Worm (Caenorhabditis elegans) whole organism, young adult: ENCODE data around the gene grp-1.

Experiments used
- B0336.3 ChIP-seq: fragments of 200-800 bp; sonication (Bioruptor generic); IDR thresholded peaks from 2 replicates; pipeline ENCODE4 v1.3.6; 2022; ENCODE audit warnings: missing genetic modification characterization, missing compliant biosample characterization
- C06A6.2 ChIP-seq: fragments of 200-800 bp; sonication (Bioruptor generic); conservative IDR thresholded peaks from 2 replicates; pipeline ENCODE4 v1.3.6; 2022; ENCODE audit warnings: missing genetic modification characterization, missing compliant biosample characterization
- C17E4.6 ChIP-seq: fragments of 200-800 bp; sonication (Bioruptor generic); IDR thresholded peaks from 2 replicates; pipeline ENCODE4 v1.3.6; 2022; ENCODE audit warnings: missing genetic modification reagents, missing genetic modification characterization, missing compliant biosample characterization
- F22D6.2 ChIP-seq: sonication (generic microtip); optimal IDR thresholded peaks from 2 replicates; lab custom pipeline; 2016; ENCODE audit warnings: mild to moderate bottlenecking, missing genetic modification characterization, missing compliant biosample characterization
- T26A5.8 ChIP-seq: sonication (generic microtip); optimal IDR thresholded peaks from 2 replicates; lab custom pipeline; 2016; ENCODE audit warnings: missing genetic modification characterization, missing compliant biosample characterization
- ama-1 ChIP-seq, 3 experiments: fragments of 150-350 bp in 1 of 3; sonication (generic microtip) in 2 of 3; optimal IDR thresholded peaks; 2 replicates each; lab custom pipeline; 2014 to 2018; ENCODE audit warnings: missing biosample characterization in 2 of 3, missing genetic modification characterization in 2 of 3, missing genetic modification reagents in 2 of 3
- aptf-3 ChIP-seq: fragments of 200-800 bp; sonication (Bioruptor generic); IDR thresholded peaks from 2 replicates; pipeline ENCODE4 v1.3.6; 2022; ENCODE audit warnings: missing genetic modification characterization, missing compliant biosample characterization
- bed-2 ChIP-seq: fragments of 200-800 bp; sonication (Bioruptor generic); IDR thresholded peaks from 2 replicates; pipeline ENCODE4 v1.3.6; 2022; ENCODE audit warnings: missing genetic modification reagents, missing genetic modification characterization, missing compliant biosample characterization
- cebp-1 ChIP-seq, 2 experiments: fragments of 200-800 bp in 1 of 2; sonication (Bioruptor generic) in 1 of 2; sonication (generic microtip) in 1 of 2; IDR thresholded peaks in 1 of 2; optimal IDR thresholded peaks in 1 of 2; 2 replicates each; pipeline versions ENCODE4 v1.3.6 to Lab custom; 2017 to 2022; ENCODE audit warnings: missing compliant biosample characterization in 2 of 2, missing genetic modification characterization in 2 of 2, mild to moderate bottlenecking in 1 of 2, missing genetic modification reagents in 1 of 2, moderate library complexity in 1 of 2
- cebp-2 ChIP-seq: fragments of 200-800 bp; sonication (Bioruptor generic); IDR thresholded peaks from 2 replicates; pipeline ENCODE4 v1.3.6; 2022; ENCODE audit warnings: missing genetic modification characterization, missing compliant biosample characterization
- ceh-100 ChIP-seq: fragments of 200-800 bp; sonication (Bioruptor generic); IDR thresholded peaks from 2 replicates; pipeline ENCODE4 v1.3.6; 2022; ENCODE audit warnings: missing genetic modification reagents, missing genetic modification characterization, missing compliant biosample characterization
- chd-7 ChIP-seq: sonication (generic microtip); optimal IDR thresholded peaks from 2 replicates; lab custom pipeline; 2016; ENCODE audit warnings: mild to moderate bottlenecking, missing genetic modification characterization, moderate library complexity, missing compliant biosample characterization
- ets-4 ChIP-seq: fragments of 200-800 bp; sonication (Bioruptor generic); optimal IDR thresholded peaks from 2 replicates; lab custom pipeline; 2018; ENCODE audit warnings: mild to moderate bottlenecking, missing genetic modification characterization, missing compliant biosample characterization
- fkh-3 ChIP-seq: sonication (generic microtip); optimal IDR thresholded peaks from 2 replicates; lab custom pipeline; 2016; ENCODE audit warnings: mild to moderate bottlenecking, missing genetic modification characterization, missing compliant biosample characterization
- hlh-26 ChIP-seq: fragments of 200-800 bp; sonication (Bioruptor generic); conservative IDR thresholded peaks from 2 replicates; pipeline ENCODE4 v1.3.6; 2022; ENCODE audit warnings: missing genetic modification reagents, missing genetic modification characterization, missing compliant biosample characterization
- hmg-20 ChIP-seq: fragments of 200-800 bp; sonication (Bioruptor generic); IDR thresholded peaks from 2 replicates; pipeline ENCODE4 v1.3.6; 2022; ENCODE audit warnings: missing genetic modification reagents, missing genetic modification characterization, missing compliant biosample characterization
- hsf-1 ChIP-seq: fragments of 200-800 bp; sonication (Bioruptor generic); IDR thresholded peaks from 2 replicates; pipeline ENCODE4 v1.3.6; 2022; ENCODE audit warnings: missing genetic modification reagents, missing genetic modification characterization, missing compliant biosample characterization
- let-607 ChIP-seq, 2 experiments: fragments of 200-800 bp in 1 of 2; sonication (Bioruptor generic) in 1 of 2; sonication (generic microtip) in 1 of 2; optimal IDR thresholded peaks; 2 replicates each; lab custom pipeline; 2016 to 2018; ENCODE audit warnings: mild to moderate bottlenecking in 2 of 2, missing compliant biosample characterization in 2 of 2, missing genetic modification characterization in 2 of 2, moderate library complexity in 2 of 2, missing genotype in 1 of 2
- lin-26 ChIP-seq: fragments of 200-800 bp; sonication (Bioruptor generic); IDR thresholded peaks from 2 replicates; pipeline ENCODE4 v1.3.6; 2022; ENCODE audit warnings: missing genetic modification reagents, missing genetic modification characterization, missing compliant biosample characterization
- lin-40 ChIP-seq: sonication (generic microtip); optimal IDR thresholded peaks from 2 replicates; lab custom pipeline; 2016; ENCODE audit warnings: missing genetic modification characterization, mild to moderate bottlenecking, missing compliant biosample characterization, missing genotype, missing genetic modification reagents
- lin-54 ChIP-seq: fragments of 200-800 bp; sonication (Bioruptor generic); optimal IDR thresholded peaks from 2 replicates; lab custom pipeline; 2018; ENCODE audit warnings: mild to moderate bottlenecking, missing genetic modification characterization, missing compliant biosample characterization
- lsy-27 ChIP-seq: sonication (generic microtip); optimal IDR thresholded peaks from 2 replicates; lab custom pipeline; 2017; ENCODE audit warnings: missing genetic modification characterization, mild to moderate bottlenecking, missing compliant biosample characterization, antibody characterized with exemption, missing genotype, borderline replicate concordance; ENCODE audit not compliant: insufficient read depth
- madf-10 ChIP-seq: sonication (generic microtip); optimal IDR thresholded peaks from 2 replicates; lab custom pipeline; 2016; ENCODE audit warnings: mild to moderate bottlenecking, missing genetic modification characterization, missing compliant biosample characterization
- madf-3 ChIP-seq: fragments of 200-800 bp; sonication (Bioruptor generic); IDR thresholded peaks from 2 replicates; pipeline ENCODE4 v1.3.6; 2022; ENCODE audit warnings: missing genetic modification reagents, missing genetic modification characterization, missing compliant biosample characterization
- mcd-1 ChIP-seq: fragments of 200-800 bp; sonication (Bioruptor generic); IDR thresholded peaks from 2 replicates; pipeline ENCODE4 v1.3.6; 2022; ENCODE audit warnings: missing genetic modification reagents, missing genetic modification characterization, missing compliant biosample characterization
- mes-4 ChIP-seq: sonication (generic microtip); optimal IDR thresholded peaks from 2 replicates; lab custom pipeline; 2016; ENCODE audit warnings: missing genotype, missing genetic modification characterization, missing compliant biosample characterization
- nfya-1 ChIP-seq: sonication (generic microtip); optimal IDR thresholded peaks from 2 replicates; lab custom pipeline; 2017; ENCODE audit warnings: antibody characterized with exemption, missing compliant biosample characterization, missing genetic modification characterization, borderline replicate concordance; ENCODE audit not compliant: insufficient read depth
- nfya-2 ChIP-seq: fragments of 200-800 bp; sonication (Bioruptor generic); IDR thresholded peaks from 2 replicates; pipeline ENCODE4 v1.3.6; 2022; ENCODE audit warnings: missing genetic modification reagents, missing genetic modification characterization, missing compliant biosample characterization
- nfyb-1 ChIP-seq: fragments of 200-800 bp; sonication (Bioruptor generic); IDR thresholded peaks from 2 replicates; pipeline ENCODE4 v1.3.6; 2022; ENCODE audit warnings: missing genetic modification reagents, missing genetic modification characterization, missing compliant biosample characterization
- nhr-120 ChIP-seq: fragments of 200-800 bp; sonication (Bioruptor generic); IDR thresholded peaks from 2 replicates; pipeline ENCODE4 v1.3.6; 2022; ENCODE audit warnings: missing genetic modification characterization, missing compliant biosample characterization
- nhr-179 ChIP-seq: sonication (generic microtip); optimal IDR thresholded peaks from 2 replicates; lab custom pipeline; 2016; ENCODE audit warnings: mild to moderate bottlenecking, missing genetic modification characterization, missing compliant biosample characterization
- nhr-80 ChIP-seq: sonication (generic microtip); optimal IDR thresholded peaks from 2 replicates; lab custom pipeline; 2016; ENCODE audit warnings: missing genetic modification characterization, missing compliant biosample characterization
- nhr-90 ChIP-seq: sonication (generic microtip); optimal IDR thresholded peaks from 2 replicates; lab custom pipeline; 2016; ENCODE audit warnings: missing genotype, mild to moderate bottlenecking, missing genetic modification characterization, missing compliant biosample characterization
- rpc-1 ChIP-seq, 2 experiments: fragments of 150-350 bp in 1 of 2; sonication (generic microtip) in 1 of 2; optimal IDR thresholded peaks; 2 replicates each; lab custom pipeline; 2014 to 2018; ENCODE audit warnings: missing biosample characterization in 1 of 2, missing genetic modification characterization in 1 of 2, missing genetic modification reagents in 1 of 2, missing genotype in 1 of 2
- somi-1 ChIP-seq: fragments of 200-800 bp; sonication (Bioruptor generic); optimal IDR thresholded peaks from 2 replicates; lab custom pipeline; 2018; ENCODE audit warnings: mild to moderate bottlenecking, missing genetic modification characterization, missing compliant biosample characterization
- tlf-1 ChIP-seq: fragments of 200-800 bp; sonication (Bioruptor generic); optimal IDR thresholded peaks from 2 replicates; lab custom pipeline; 2018; ENCODE audit warnings: mild to moderate bottlenecking, missing genetic modification characterization, missing compliant biosample characterization
- unc-130 ChIP-seq: sonication (generic microtip); optimal IDR thresholded peaks from 2 replicates; lab custom pipeline; 2016; ENCODE audit warnings: missing genetic modification reagents, missing genetic modification characterization, missing compliant biosample characterization
- xnd-1 ChIP-seq: sonication (generic microtip); optimal IDR thresholded peaks from 2 replicates; lab custom pipeline; 2016; ENCODE audit warnings: missing genotype, missing genetic modification reagents, missing genetic modification characterization, missing compliant biosample characterization
- ztf-25 ChIP-seq: fragments of 200-800 bp; sonication (Bioruptor generic); IDR thresholded peaks from 2 replicates; pipeline ENCODE4 v1.3.6; 2022; ENCODE audit warnings: missing genetic modification reagents, missing genetic modification characterization, missing compliant biosample characterization
- ztf-26 ChIP-seq: sonication (generic microtip); optimal IDR thresholded peaks from 2 replicates; lab custom pipeline; 2017; ENCODE audit warnings: missing genetic modification characterization, missing compliant biosample characterization
- ztf-6 ChIP-seq: fragments of 200-800 bp; sonication (Bioruptor generic); IDR thresholded peaks from 2 replicates; pipeline ENCODE4 v1.3.6; 2022; ENCODE audit warnings: missing genetic modification reagents, missing genetic modification characterization, missing compliant biosample characterization

The grp-1 gene

DNA sequence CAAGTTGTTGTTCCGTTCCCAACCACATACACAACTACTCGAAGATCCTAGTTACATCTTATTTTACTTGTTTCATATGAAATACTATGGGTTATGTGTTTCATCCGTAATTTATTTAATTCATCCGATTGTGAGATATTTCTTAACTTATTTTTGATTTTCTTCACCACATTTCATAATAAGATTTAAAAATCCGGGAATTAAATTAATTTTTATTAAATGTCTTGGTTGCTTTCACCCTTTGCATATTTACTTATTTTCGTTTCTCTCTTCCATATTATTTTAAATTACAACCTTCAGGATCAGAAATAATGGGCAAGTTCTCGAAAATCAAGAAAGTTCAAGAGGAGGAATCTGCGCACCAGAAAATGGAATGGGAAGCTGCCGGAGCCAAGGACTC lies 39.8 kb upstream of the grp-1 start, which contains the start of gene K12H4.3 (continued):
- TF ChIP-seq F22D6.2 (tag; lab: Kevin White, UChicago): no peak
- TF ChIP-seq lsy-27 (tag; lab: Kevin White, UChicago): no peak
- TF ChIP-seq mes-4 (tag; lab: Kevin White, UChicago): no peak
- no peak for TF ChIP-seq fkh-3 (tag; lab: Kevin White, UChicago)
- TF ChIP-seq cebp-1 (GFP tag; IDR thresholded peaks at IDR 0.05; lab: Robert Waterston, UW): no peak
- TF ChIP-seq cebp-1 (tag; optimal IDR thresholded peaks at IDR 0.05; lab: Kevin White, UChicago): no peak
- no peak for TF ChIP-seq ama-1 (optimal IDR thresholded peaks at IDR 0.05; lab: Kevin White, UChicago)
- TF ChIP-seq ama-1 (GFP tag; optimal IDR thresholded peaks at IDR 0.05; lab: Kevin White, UChicago): no peak
- TF ChIP-seq B0336.3 (GFP tag; lab: Robert Waterston, UW): no peak

DNA sequence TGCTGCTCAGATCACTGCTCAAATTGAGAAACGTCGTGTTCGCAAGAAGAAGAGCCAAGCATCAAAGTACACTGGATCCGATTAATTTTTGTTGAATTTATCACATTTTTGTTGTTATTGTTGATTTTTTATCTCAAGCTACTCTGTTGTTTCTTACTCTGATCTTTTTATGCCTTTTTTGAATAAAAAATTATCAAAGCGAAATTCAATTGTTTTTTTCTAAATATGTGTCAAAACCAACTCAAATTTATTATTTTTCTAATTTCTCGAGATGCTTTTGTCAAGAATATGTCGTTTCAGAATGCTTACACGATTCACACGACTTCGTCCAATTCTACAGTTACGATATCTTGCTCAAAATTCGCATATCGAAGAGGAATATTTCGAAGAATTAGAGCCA lies 38.1 kb upstream of the grp-1 start, which contains the start of gene K12H4.2:
Gene K12H4.2, plus strand, starts transcription at position 301 of the 400 bp plus-strand sequence.
- no peak for TF ChIP-seq nhr-179 (tag; lab: Kevin White, UChicago)
- no peak for TF ChIP-seq hsf-1 (GFP tag; lab: Robert Waterston, UW)
- TF ChIP-seq bed-2: no peak
- no peak for TF ChIP-seq ztf-25 (GFP tag; lab: Robert Waterston, UW)
- no peak for TF ChIP-seq lin-54 (GFP tag; lab: Kevin White, UChicago)
- TF ChIP-seq cebp-2: no peak
- TF ChIP-seq C06A6.2 (GFP tag; lab: Robert Waterston, UW): no peak
- TF ChIP-seq mes-4 (tag; lab: Kevin White, UChicago): no peak
- TF ChIP-seq lin-40 (tag; lab: Kevin White, UChicago): no peak
- TF ChIP-seq nhr-90 (tag; lab: Kevin White, UChicago): no peak
- TF ChIP-seq lin-26 (GFP tag; lab: Robert Waterston, UW): no peak

DNA sequence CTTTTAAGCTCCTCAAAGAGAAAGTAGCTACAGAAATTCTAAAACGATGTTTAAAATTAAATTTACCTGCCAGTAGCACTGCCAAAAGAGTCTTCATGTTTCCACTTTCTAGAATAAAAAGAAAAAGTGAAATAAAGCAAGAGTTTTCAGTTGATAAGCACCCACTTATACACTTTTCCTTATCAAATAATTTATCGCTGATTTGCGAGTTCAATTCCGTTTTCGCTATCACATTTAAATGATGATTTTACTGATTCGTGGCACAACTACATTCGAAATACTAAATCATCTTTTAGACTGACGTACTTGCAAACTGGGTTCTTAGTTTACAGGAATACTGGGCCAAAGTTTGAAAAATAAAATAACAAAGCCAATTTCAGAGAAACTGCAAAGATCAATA lies 34.6 kb upstream of the grp-1 start, which contains the start of gene K12H4.7:
Gene K12H4.7, minus strand, starts transcription at position 138 of the 400 bp plus-strand sequence.
- TF ChIP-seq madf-3 (GFP tag; lab: Robert Waterston, UW): no peak
- TF ChIP-seq mcd-1 (GFP tag; lab: Robert Waterston, UW): no peak
- no peak for TF ChIP-seq madf-10 (tag; lab: Kevin White, UChicago)
- peak; percentile 6 to 61 for TF ChIP-seq let-607 (tag; optimal IDR thresholded peaks at IDR 0.05; lab: Kevin White, UChicago)
- TF ChIP-seq xnd-1: no peak
- TF ChIP-seq C17E4.6 (GFP tag; lab: Robert Waterston, UW): no peak
- TF ChIP-seq nfya-1 (tag; lab: Kevin White, UChicago): no peak
- no peak for TF ChIP-seq aptf-3 (GFP tag; lab: Robert Waterston, UW)
- TF ChIP-seq ztf-6 (GFP tag; lab: Robert Waterston, UW): no peak
- no peak for TF ChIP-seq ceh-100 (GFP tag; lab: Robert Waterston, UW)
- TF ChIP-seq nhr-120 (GFP tag; lab: Robert Waterston, UW): no peak
- no peak for TF ChIP-seq hmg-20 (GFP tag; lab: Robert Waterston, UW)
- no peak for TF ChIP-seq chd-7 (tag; lab: Kevin White, UChicago)
- TF ChIP-seq ztf-26 (tag; lab: Kevin White, UChicago): no peak
- TF ChIP-seq rpc-1 (optimal IDR thresholded peaks at IDR 0.05; lab: Kevin White, UChicago): no peak
- no peak for TF ChIP-seq rpc-1 (tag; optimal IDR thresholded peaks at IDR 0.05; lab: Kevin White, UChicago)
- no peak for TF ChIP-seq nfya-2 (GFP tag; lab: Robert Waterston, UW)
- TF ChIP-seq tlf-1: no peak
- TF ChIP-seq lin-26 (GFP tag; lab: Robert Waterston, UW): no peak
- TF ChIP-seq nfyb-1 (GFP tag; lab: Robert Waterston, UW): no peak
- peak; percentile 64 for TF ChIP-seq nhr-80 (tag; lab: Kevin White, UChicago)
- TF ChIP-seq unc-130 (GFP tag; lab: Kevin White, UChicago): no peak
- TF ChIP-seq C06A6.2 (GFP tag; lab: Robert Waterston, UW): no peak
- TF ChIP-seq ets-4: peak; percentile 31
- no peak for TF ChIP-seq somi-1 (GFP tag; lab: Kevin White, UChicago)
- no peak for TF ChIP-seq T26A5.8 (tag; lab: Kevin White, UChicago)
- no peak for TF ChIP-seq hlh-26 (GFP tag; lab: Robert Waterston, UW)
- no peak for TF ChIP-seq ama-1 (optimal IDR thresholded peaks at IDR 0.05; lab: Kevin White, UChicago)
- no peak for TF ChIP-seq ama-1 (GFP tag; optimal IDR thresholded peaks at IDR 0.05; lab: Kevin White, UChicago)
